Worm (Caenorhabditis elegans) whole organism, young adult: Measurements from ENCODE around the gene pde-3.
A peak's percentile ranks its signal among the peaks of the same experiment; 100 is the strongest.

ENCODE experiments used
- B0019.2 ChIP-seq: fragments of 200-800 bp; sonication (Bioruptor generic); conservative IDR thresholded peaks from 2 replicates; pipeline ENCODE4 v1.3.6; 2022; ENCODE audit warnings: missing genetic modification reagents, missing genetic modification characterization, missing compliant biosample characterization
- D2030.7 ChIP-seq: fragments of 200-800 bp; sonication (Bioruptor generic); IDR thresholded peaks from 2 replicates; pipeline ENCODE4 v1.3.6; 2022; ENCODE audit warnings: missing genetic modification reagents, missing genetic modification characterization, missing compliant biosample characterization
- F22D6.2 ChIP-seq: sonication (generic microtip); optimal IDR thresholded peaks from 2 replicates; lab custom pipeline; 2016; ENCODE audit warnings: mild to moderate bottlenecking, missing genetic modification characterization, missing compliant biosample characterization
- F23B12.7 ChIP-seq: sonication (generic microtip); optimal IDR thresholded peaks from 2 replicates; lab custom pipeline; 2017; ENCODE audit warnings: missing genetic modification characterization, mild to moderate bottlenecking, missing compliant biosample characterization, antibody characterized with exemption, moderate library complexity; ENCODE audit not compliant: insufficient read depth
- F33H1.4 ChIP-seq: fragments of 200-800 bp; sonication (Bioruptor generic); IDR thresholded peaks from 2 replicates; pipeline ENCODE4 v1.3.6; 2022; ENCODE audit warnings: missing genetic modification reagents, missing genetic modification characterization, missing compliant biosample characterization
- F49E8.2 ChIP-seq: sonication (generic microtip); optimal IDR thresholded peaks from 3 replicates; lab custom pipeline; 2017; ENCODE audit warnings: missing genetic modification characterization, mild to moderate bottlenecking, missing compliant biosample characterization, antibody characterized with exemption, moderate library complexity; ENCODE audit not compliant: insufficient read depth
- F52B5.7 ChIP-seq: sonication (generic microtip); optimal IDR thresholded peaks from 2 replicates; lab custom pipeline; 2016; ENCODE audit warnings: mild to moderate bottlenecking, missing genetic modification characterization, missing compliant biosample characterization
- F55B11.4 ChIP-seq: sonication (generic microtip); optimal IDR thresholded peaks from 2 replicates; lab custom pipeline; 2016; ENCODE audit warnings: missing compliant biosample characterization, missing genetic modification characterization, borderline replicate concordance; ENCODE audit not compliant: insufficient read depth
- F57A8.1 ChIP-seq: fragments of 200-800 bp; sonication (Bioruptor generic); optimal IDR thresholded peaks from 2 replicates; lab custom pipeline; 2018; ENCODE audit warnings: mild to moderate bottlenecking, missing genetic modification characterization, moderate library complexity, missing compliant biosample characterization
- aptf-2 ChIP-seq: fragments of 200-800 bp; sonication (Bioruptor generic); conservative IDR thresholded peaks from 2 replicates; pipeline ENCODE4 v1.3.6; 2022; ENCODE audit warnings: missing genetic modification reagents, missing genetic modification characterization, missing compliant biosample characterization
- atf-7 ChIP-seq: sonication (generic microtip); optimal IDR thresholded peaks from 2 replicates; lab custom pipeline; 2017; ENCODE audit warnings: mild to moderate bottlenecking, missing genetic modification characterization, missing compliant biosample characterization
- athp-1 ChIP-seq: sonication (generic microtip); optimal IDR thresholded peaks from 2 replicates; lab custom pipeline; 2017; ENCODE audit warnings: mild to moderate bottlenecking, missing genetic modification characterization, missing compliant biosample characterization
- attf-5 ChIP-seq: fragments of 200-800 bp; sonication (Bioruptor generic); optimal IDR thresholded peaks from 2 replicates; lab custom pipeline; 2018; ENCODE audit warnings: mild to moderate bottlenecking, missing genetic modification characterization, missing compliant biosample characterization
- bed-1 ChIP-seq: fragments of 200-800 bp; sonication (Bioruptor generic); IDR thresholded peaks from 2 replicates; pipeline ENCODE4 v1.3.6; 2022; ENCODE audit warnings: missing genetic modification reagents, missing genetic modification characterization, missing compliant biosample characterization
- ccch-3 ChIP-seq: fragments of 200-800 bp; sonication (Bioruptor generic); optimal IDR thresholded peaks from 2 replicates; lab custom pipeline; 2018; ENCODE audit warnings: mild to moderate bottlenecking, missing genetic modification characterization, missing compliant biosample characterization
- chd-7 ChIP-seq: sonication (generic microtip); optimal IDR thresholded peaks from 2 replicates; lab custom pipeline; 2016; ENCODE audit warnings: mild to moderate bottlenecking, missing genetic modification characterization, moderate library complexity, missing compliant biosample characterization
- die-1 ChIP-seq: sonication (generic microtip); optimal IDR thresholded peaks from 2 replicates; lab custom pipeline; 2016; ENCODE audit warnings: missing genotype, mild to moderate bottlenecking, missing genetic modification characterization, missing compliant biosample characterization
- dpl-1 ChIP-seq: fragments of 150-350 bp; optimal IDR thresholded peaks from 2 replicates; lab custom pipeline; 2014; ENCODE audit warnings: missing biosample characterization, missing genetic modification reagents, missing genetic modification characterization
- efl-1 ChIP-seq: fragments of 150-350 bp; optimal IDR thresholded peaks from 2 replicates; lab custom pipeline; 2014; ENCODE audit warnings: missing biosample characterization, missing genetic modification reagents, missing genetic modification characterization
- egl-44 ChIP-seq: fragments of 200-800 bp; sonication (Bioruptor generic); IDR thresholded peaks from 2 replicates; pipeline ENCODE4 v1.3.6; 2022; ENCODE audit warnings: missing genetic modification reagents, missing genetic modification characterization, missing compliant biosample characterization
- egrh-3 ChIP-seq: fragments of 200-800 bp; sonication (Bioruptor generic); IDR thresholded peaks from 2 replicates; pipeline ENCODE4 v1.3.6; 2022; ENCODE audit warnings: missing genetic modification reagents, missing genetic modification characterization, missing compliant biosample characterization
- fkh-3 ChIP-seq: sonication (generic microtip); optimal IDR thresholded peaks from 2 replicates; lab custom pipeline; 2016; ENCODE audit warnings: mild to moderate bottlenecking, missing genetic modification characterization, missing compliant biosample characterization
- gei-17 ChIP-seq: fragments of 200-800 bp; sonication (Bioruptor generic); optimal IDR thresholded peaks from 2 replicates; lab custom pipeline; 2018; ENCODE audit warnings: mild to moderate bottlenecking, missing genetic modification characterization, missing compliant biosample characterization
- hlh-12 ChIP-seq: sonication (generic microtip); optimal IDR thresholded peaks from 2 replicates; lab custom pipeline; 2016; ENCODE audit warnings: missing genetic modification characterization, missing compliant biosample characterization
- lin-35 ChIP-seq, 3 experiments: fragments of 150-350 bp in 2 of 3; sonication (generic microtip) in 1 of 3; optimal IDR thresholded peaks; 2 replicates each; lab custom pipeline; 2014 to 2018; ENCODE audit warnings: missing biosample characterization in 3 of 3, missing genetic modification characterization in 3 of 3, missing genetic modification reagents in 3 of 3
- lin-54 ChIP-seq: fragments of 200-800 bp; sonication (Bioruptor generic); optimal IDR thresholded peaks from 2 replicates; lab custom pipeline; 2018; ENCODE audit warnings: mild to moderate bottlenecking, missing genetic modification characterization, missing compliant biosample characterization
- lir-1 ChIP-seq: fragments of 200-800 bp; sonication (Bioruptor generic); conservative IDR thresholded peaks from 2 replicates; pipeline ENCODE4 v1.3.6; 2022; ENCODE audit warnings: missing genetic modification reagents, missing genetic modification characterization, missing compliant biosample characterization
- lsl-1 ChIP-seq: fragments of 200-800 bp; sonication (Bioruptor generic); optimal IDR thresholded peaks from 2 replicates; lab custom pipeline; 2018; ENCODE audit warnings: mild to moderate bottlenecking, missing genetic modification characterization, moderate library complexity, missing compliant biosample characterization
- madf-3 ChIP-seq: fragments of 200-800 bp; sonication (Bioruptor generic); IDR thresholded peaks from 2 replicates; pipeline ENCODE4 v1.3.6; 2022; ENCODE audit warnings: missing genetic modification reagents, missing genetic modification characterization, missing compliant biosample characterization
- mcd-1 ChIP-seq: fragments of 200-800 bp; sonication (Bioruptor generic); IDR thresholded peaks from 2 replicates; pipeline ENCODE4 v1.3.6; 2022; ENCODE audit warnings: missing genetic modification reagents, missing genetic modification characterization, missing compliant biosample characterization
- mel-28 ChIP-seq: sonication (generic microtip); optimal IDR thresholded peaks from 2 replicates; lab custom pipeline; 2016; ENCODE audit warnings: borderline replicate concordance, mild to moderate bottlenecking, missing genetic modification characterization, missing compliant biosample characterization
- nfyb-1 ChIP-seq: fragments of 200-800 bp; sonication (Bioruptor generic); IDR thresholded peaks from 2 replicates; pipeline ENCODE4 v1.3.6; 2022; ENCODE audit warnings: missing genetic modification reagents, missing genetic modification characterization, missing compliant biosample characterization
- pha-4 ChIP-seq: fragments of 150-350 bp; sonication (generic microtip); optimal IDR thresholded peaks from 2 replicates; lab custom pipeline; 2014; ENCODE audit warnings: missing biosample characterization, missing genetic modification reagents, missing genetic modification characterization
- rcor-1 ChIP-seq: fragments of 200-800 bp; sonication (Bioruptor generic); IDR thresholded peaks from 2 replicates; pipeline ENCODE4 v1.3.6; 2022; ENCODE audit warnings: missing genetic modification reagents, missing genetic modification characterization, missing compliant biosample characterization
- sdz-38 ChIP-seq: sonication (generic microtip); optimal IDR thresholded peaks from 2 replicates; lab custom pipeline; 2016; ENCODE audit warnings: missing genotype, missing genetic modification characterization, missing compliant biosample characterization
- sea-2 ChIP-seq: fragments of 200-800 bp; sonication (Bioruptor generic); IDR thresholded peaks from 2 replicates; pipeline ENCODE4 v1.3.6; 2022; ENCODE audit warnings: missing genetic modification characterization, missing compliant biosample characterization
- snpc-1.3 ChIP-seq: sonication (generic microtip); optimal IDR thresholded peaks from 2 replicates; lab custom pipeline; 2017; ENCODE audit warnings: missing genetic modification characterization, mild to moderate bottlenecking, missing compliant biosample characterization, antibody characterized with exemption, moderate library complexity, missing genotype, missing genetic modification reagents; ENCODE audit not compliant: insufficient read depth
- snpc-4 ChIP-seq, 5 experiments: fragments of 150-350 bp in 1 of 5; sonication (generic microtip) in 4 of 5; optimal IDR thresholded peaks; 2 replicates each; lab custom pipeline; 2014 to 2018; ENCODE audit warnings: missing genetic modification characterization in 5 of 5, missing biosample characterization in 3 of 5, antibody characterized with exemption in 2 of 5, mild to moderate bottlenecking in 2 of 5, missing compliant biosample characterization in 2 of 5, missing genotype in 2 of 5, moderate library complexity in 2 of 5, missing genetic modification reagents in 1 of 5
- somi-1 ChIP-seq: fragments of 200-800 bp; sonication (Bioruptor generic); optimal IDR thresholded peaks from 2 replicates; lab custom pipeline; 2018; ENCODE audit warnings: mild to moderate bottlenecking, missing genetic modification characterization, missing compliant biosample characterization
- unc-62 ChIP-seq: fragments of 150-350 bp; optimal IDR thresholded peaks from 2 replicates; lab custom pipeline; 2014; ENCODE audit warnings: missing biosample characterization, missing genetic modification reagents, missing genetic modification characterization
- ztf-22 ChIP-seq: fragments of 200-800 bp; sonication (Bioruptor generic); optimal IDR thresholded peaks from 2 replicates; lab custom pipeline; 2018; ENCODE audit warnings: mild to moderate bottlenecking, missing genetic modification characterization, moderate library complexity, missing compliant biosample characterization

Gene pde-3

ce11 chrII:14968275-14968674 is 48.8 kb downstream of the pde-3 start:
- TF ChIP-seq F22D6.2 (tag; lab: Kevin White, UChicago) (no peak), F33H1.4 (GFP tag; lab: Robert Waterston, UW) (peak; percentile 54), lsl-1 (GFP tag; lab: Kevin White, UChicago) (peak; percentile 69), lir-1 (GFP tag; lab: Robert Waterston, UW) (no peak)

- TF ChIP-seq snpc-4 (GFP tag; optimal IDR thresholded peaks at IDR 0.05; lab: Kevin White, UChicago): no peak
- TF ChIP-seq snpc-4 (tag; optimal IDR thresholded peaks at IDR 0.05; lab: Kevin White, UChicago): peak in 2 of 4 experiments; percentile 28 to 43
- no peak for TF ChIP-seq B0019.2
- no peak for TF ChIP-seq mel-28 (tag; lab: Kevin White, UChicago)
- peak in 1 of 3 experiments; percentile 39 for TF ChIP-seq lin-35 (GFP tag; optimal IDR thresholded peaks at IDR 0.05; lab: Kevin White, UChicago)
- TF ChIP-seq sea-2: no peak
- TF ChIP-seq somi-1 (GFP tag; lab: Kevin White, UChicago): no peak
- TF ChIP-seq nfyb-1 (GFP tag; lab: Robert Waterston, UW): no peak
- TF ChIP-seq ztf-22 (GFP tag; lab: Kevin White, UChicago): no peak
- no peak; the same call in 1 of the 2 replicates for TF ChIP-seq D2030.7 (GFP tag; lab: Robert Waterston, UW)
- TF ChIP-seq hlh-12: no peak
- TF ChIP-seq F55B11.4 (tag; lab: Kevin White, UChicago): no peak
- TF ChIP-seq F23B12.7 (tag; lab: Kevin White, UChicago): peak; percentile 69
- no peak for TF ChIP-seq die-1
- peak; percentile 20 for TF ChIP-seq lsl-1 (GFP tag; lab: Kevin White, UChicago)
- TF ChIP-seq atf-7 (tag; lab: Kevin White, UChicago): no peak
- TF ChIP-seq athp-1: no peak
- no peak for TF ChIP-seq fkh-3 (tag; lab: Kevin White, UChicago)
- peak; percentile 26 for TF ChIP-seq dpl-1 (GFP tag; lab: Kevin White, UChicago)
- TF ChIP-seq gei-17 (GFP tag; lab: Kevin White, UChicago): no peak
- TF ChIP-seq egl-44 (GFP tag; lab: Robert Waterston, UW): no peak
- no peak for TF ChIP-seq egrh-3
- TF ChIP-seq ccch-3 (GFP tag; lab: Kevin White, UChicago): no peak
- TF ChIP-seq mcd-1: peak; percentile 83
- TF ChIP-seq pha-4 (tag; lab: Kevin White, UChicago): peak; percentile 8
- TF ChIP-seq lin-54: peak; percentile 18
- TF ChIP-seq F49E8.2 (tag; lab: Kevin White, UChicago): no peak
- TF ChIP-seq efl-1 (GFP tag; lab: Kevin White, UChicago): peak; percentile 24
- no peak for TF ChIP-seq rcor-1 (GFP tag; lab: Robert Waterston, UW)
- no peak for TF ChIP-seq chd-7 (tag; lab: Kevin White, UChicago)
- no peak for TF ChIP-seq madf-3 (GFP tag; lab: Robert Waterston, UW)
- TF ChIP-seq unc-62 (GFP tag; lab: Kevin White, UChicago): no peak
- no peak for TF ChIP-seq aptf-2 (GFP tag; lab: Robert Waterston, UW)
- no peak for TF ChIP-seq F57A8.1 (GFP tag; lab: Kevin White, UChicago)
- no peak for TF ChIP-seq F52B5.7 (tag; lab: Kevin White, UChicago)
- TF ChIP-seq sdz-38 (tag; lab: Kevin White, UChicago): no peak
- no peak for TF ChIP-seq bed-1 (GFP tag; lab: Robert Waterston, UW)
- TF ChIP-seq attf-5 (GFP tag; lab: Kevin White, UChicago): peak; percentile 28
- TF ChIP-seq snpc-1.3 (tag; lab: Kevin White, UChicago): no peak
Observed at ce11 chrII:14969320-14969950, 49.9 kb downstream of the pde-3 start, which contains the start of the genes pole-4, nsun-5 and metl-2. Gene pole-4, minus strand, starts transcription at chrII:14969354. Gene nsun-5, plus strand, starts transcription at chrII:14969617. Gene metl-2, plus strand, starts transcription at chrII:14969900.
